Fruit fly (Drosophila melanogaster) whole organism: ENCODE results near the gene CG13884.

Experiments
- CG8478 ChIP-seq: fragments of >200 bp; optimal IDR thresholded peaks from 2 replicates; lab custom pipeline; 2018; ENCODE audit warnings: inconsistent platforms
- Dll ChIP-seq: fragments of >200 bp; optimal IDR thresholded peaks from 2 replicates; lab custom pipeline; 2017
- EcR ChIP-seq, 2 experiments: fragments of >200 bp; optimal IDR thresholded peaks; 2 replicates each; lab custom pipeline; 2017; ENCODE audit warnings: missing biosample characterization in 2 of 2, missing genetic modification characterization in 2 of 2, missing genetic modification reagents in 2 of 2
- pan ChIP-seq: fragments of >200 bp; optimal IDR thresholded peaks from 2 replicates; lab custom pipeline; 2017
- psq ChIP-seq: fragments of >200 bp; optimal IDR thresholded peaks from 2 replicates; lab custom pipeline; 2017
- usp ChIP-seq: fragments of >200 bp; optimal IDR thresholded peaks from 2 replicates; lab custom pipeline; 2017; ENCODE audit warnings: missing biosample characterization, missing genetic modification characterization, mixed read lengths

The CG13884 gene

DNA sequence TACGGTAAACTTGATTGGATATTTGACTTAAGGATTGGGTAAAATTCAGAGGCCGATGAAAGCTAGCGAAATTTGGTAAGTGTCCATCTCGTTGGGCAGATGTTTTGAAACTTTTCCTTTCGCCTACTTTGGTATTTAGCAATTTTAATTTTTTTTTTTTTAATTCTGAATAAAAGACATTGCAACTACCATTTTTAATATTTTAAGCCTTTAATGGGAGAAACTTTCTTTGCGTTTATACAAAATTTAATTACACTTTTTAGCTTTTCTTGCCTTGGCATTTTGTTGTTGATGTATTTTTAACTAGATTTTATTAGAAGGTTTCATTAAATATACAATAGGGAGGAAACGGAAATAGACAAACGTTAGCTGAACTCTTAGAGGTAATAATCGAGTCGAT lies at the start of gene CG13884:
TSS of gene CG13884 (minus strand) at position 101 of the 400 bp plus-strand sequence.
- TF ChIP-seq psq (lab: Kevin White, UChicago) = no peak
- no peak for TF ChIP-seq usp
- TF ChIP-seq EcR (GFP tag; optimal IDR thresholded peaks at IDR 0.05; lab: Kevin White, UChicago) = no peak
- TF ChIP-seq Dll (lab: Kevin White, UChicago) = no peak
- no peak for TF ChIP-seq pan (lab: Kevin White, UChicago)
- TF ChIP-seq CG8478 (lab: Kevin White, UChicago) = no peak

dm6 chr3L:409791-410190 lies 43.6 kb upstream of the CG13884 start:
- no peak for TF ChIP-seq CG8478 (lab: Kevin White, UChicago)
- TF ChIP-seq psq (lab: Kevin White, UChicago) = no peak
- no peak for TF ChIP-seq pan (lab: Kevin White, UChicago)
- TF ChIP-seq EcR (GFP tag; optimal IDR thresholded peaks at IDR 0.05; lab: Kevin White, UChicago) = no peak
- no peak for TF ChIP-seq usp
- no peak for TF ChIP-seq Dll (lab: Kevin White, UChicago)

DNA sequence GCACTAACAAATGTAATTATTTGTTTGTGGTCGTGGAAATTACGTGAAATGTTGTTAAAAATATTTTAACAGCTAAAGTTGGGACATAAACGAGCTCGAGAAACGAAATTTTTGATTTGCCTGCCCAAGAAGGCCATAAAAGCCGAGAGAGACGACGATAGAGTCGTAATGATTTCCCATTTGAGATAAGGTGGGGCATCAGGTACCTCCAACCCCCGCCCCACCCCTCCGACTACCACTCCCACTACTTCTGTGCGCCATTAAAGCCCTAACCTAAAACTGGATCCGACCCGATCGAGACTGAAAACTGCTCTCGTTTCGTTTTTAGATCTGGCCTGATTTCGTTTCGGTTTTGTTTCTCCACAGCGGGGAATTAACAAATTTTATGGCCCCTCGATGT lies 34.0 kb upstream of the CG13884 start:
- no peak for TF ChIP-seq usp
- TF ChIP-seq EcR (GFP tag; optimal IDR thresholded peaks at IDR 0.05; lab: Kevin White, UChicago) = no peak
- no peak for TF ChIP-seq psq (lab: Kevin White, UChicago)
- TF ChIP-seq CG8478 (lab: Kevin White, UChicago) = no peak
- no peak for TF ChIP-seq pan (lab: Kevin White, UChicago)
- no peak for TF ChIP-seq Dll (lab: Kevin White, UChicago)

dm6 chr3L:395192-395591 lies 29.0 kb upstream of the CG13884 start:
- TF ChIP-seq pan (lab: Kevin White, UChicago) (no peak), usp (no peak), CG8478 (lab: Kevin White, UChicago) (no peak), Dll (lab: Kevin White, UChicago) (no peak), psq (lab: Kevin White, UChicago) (no peak), EcR (GFP tag; optimal IDR thresholded peaks at IDR 0.05; lab: Kevin White, UChicago) (no peak)

- TF ChIP-seq usp = no peak
- no peak for TF ChIP-seq Dll (lab: Kevin White, UChicago)
- TF ChIP-seq psq (lab: Kevin White, UChicago) = no peak
Measured at dm6 chr3L:392622-393159, 26.5 kb upstream of the CG13884 start, which contains the start of gene trh. TSS of gene trh (minus strand) at chr3L:392633.

DNA sequence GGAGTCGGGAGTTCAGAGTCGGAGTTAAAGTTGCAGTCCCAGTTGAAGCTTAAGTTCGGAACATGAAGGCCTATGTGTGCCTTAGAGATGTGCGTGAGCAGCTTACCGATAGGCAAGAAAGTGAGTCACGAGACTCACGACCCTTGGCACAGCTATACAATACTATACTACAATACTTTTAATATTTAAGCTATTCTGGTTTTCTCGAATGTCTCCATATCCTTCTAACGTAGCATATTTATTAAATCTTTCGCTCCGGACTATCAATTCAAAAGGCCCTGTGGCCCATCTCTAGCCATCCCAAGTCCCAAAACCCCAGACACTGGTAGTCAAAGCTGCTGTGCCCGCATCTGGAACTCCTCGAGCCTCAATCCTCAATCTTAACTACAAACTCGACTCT lies 24.0 kb upstream of the CG13884 start:
- TF ChIP-seq EcR (GFP tag; optimal IDR thresholded peaks at IDR 0.05; lab: Kevin White, UChicago) (no peak), CG8478 (lab: Kevin White, UChicago) (no peak)

DNA sequence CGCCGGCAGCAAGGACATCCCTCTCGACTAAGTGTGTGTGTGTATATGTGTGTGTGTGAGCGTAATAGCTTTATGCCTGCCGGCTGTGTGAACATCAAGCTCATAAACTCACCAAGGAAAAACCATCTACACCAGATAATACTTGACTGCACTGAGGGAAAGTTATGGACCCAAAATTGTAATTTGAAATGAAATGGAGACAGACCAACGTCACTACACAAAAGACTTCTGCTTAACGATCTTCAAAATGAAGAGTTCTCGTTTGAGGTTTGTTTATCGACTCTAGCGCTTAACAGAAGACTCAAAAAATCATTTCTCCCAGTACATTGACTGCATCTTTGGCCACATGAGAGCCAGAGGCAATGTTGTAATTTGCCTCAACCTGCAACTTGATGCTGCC lies 21.9 kb upstream of the CG13884 start:
- no peak for TF ChIP-seq CG8478 (lab: Kevin White, UChicago)
- no peak for TF ChIP-seq pan (lab: Kevin White, UChicago)
- no peak for TF ChIP-seq usp
- TF ChIP-seq Dll (lab: Kevin White, UChicago) = no peak
- TF ChIP-seq EcR (GFP tag; optimal IDR thresholded peaks at IDR 0.05; lab: Kevin White, UChicago) = no peak
- TF ChIP-seq psq (lab: Kevin White, UChicago) = no peak

DNA sequence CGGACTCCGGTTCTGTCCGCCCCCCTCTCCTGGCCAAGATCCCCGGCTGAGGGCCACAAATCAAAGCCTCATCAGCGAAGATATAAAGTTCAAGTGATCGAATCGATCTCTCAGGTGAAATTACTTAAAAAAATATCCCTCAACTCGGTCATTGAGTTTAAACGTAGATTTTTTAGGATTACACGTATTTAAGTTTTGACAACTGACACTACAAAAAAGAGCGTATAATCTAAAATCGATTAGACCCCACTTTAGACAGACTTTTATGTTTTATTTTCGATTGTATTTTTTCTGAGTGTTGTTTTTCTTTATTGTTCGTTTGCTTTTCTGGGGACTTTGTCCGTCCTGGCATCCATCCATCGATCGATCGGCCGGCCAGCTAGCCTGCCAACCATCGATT lies 18.9 kb upstream of the CG13884 start:
- TF ChIP-seq usp (no peak), CG8478 (lab: Kevin White, UChicago) (no peak), pan (lab: Kevin White, UChicago) (no peak), Dll (lab: Kevin White, UChicago) (no peak), EcR (GFP tag; optimal IDR thresholded peaks at IDR 0.05; lab: Kevin White, UChicago) (no peak), psq (lab: Kevin White, UChicago) (no peak)

DNA sequence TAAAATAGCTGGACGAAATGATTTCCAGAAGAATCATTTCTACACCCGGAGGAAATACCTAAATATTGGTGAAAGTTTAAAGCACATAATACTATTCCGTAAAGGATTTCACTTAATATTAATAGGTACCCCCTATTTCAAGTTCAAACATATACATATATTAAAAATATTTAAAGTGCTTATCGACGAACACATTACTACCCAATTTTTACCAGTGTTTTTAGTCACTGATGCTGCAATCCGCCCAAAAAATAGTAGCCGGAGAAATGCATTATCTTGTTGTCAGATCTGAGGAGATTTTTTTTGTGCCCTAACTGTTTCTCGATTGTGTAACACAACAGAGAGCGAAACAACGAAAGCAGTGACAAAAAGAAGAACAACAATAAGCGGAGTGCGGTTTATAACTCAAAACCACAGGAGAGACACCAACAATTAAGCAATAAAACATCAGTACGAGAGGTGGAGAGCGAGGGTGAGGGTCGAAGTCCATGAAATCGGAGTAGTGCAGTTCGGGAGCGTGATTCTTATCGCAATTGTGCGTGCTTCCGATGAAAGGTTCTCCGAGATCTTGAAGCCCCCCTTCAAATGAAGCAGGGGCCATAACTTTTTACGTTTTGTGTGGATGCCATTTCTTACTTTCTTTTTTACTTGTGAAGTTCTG lies 14.8 kb upstream of the CG13884 start:
- no peak for TF ChIP-seq CG8478 (lab: Kevin White, UChicago)
- no peak for TF ChIP-seq psq (lab: Kevin White, UChicago)
- no peak for TF ChIP-seq pan (lab: Kevin White, UChicago)
- TF ChIP-seq EcR (GFP tag; optimal IDR thresholded peaks at IDR 0.05; lab: Kevin White, UChicago) = no peak
- no peak for TF ChIP-seq Dll (lab: Kevin White, UChicago)
- TF ChIP-seq usp = no peak

- TF ChIP-seq psq (lab: Kevin White, UChicago) (no peak), usp (no peak), Dll (lab: Kevin White, UChicago) (no peak), CG8478 (lab: Kevin White, UChicago) (no peak), EcR (GFP tag; optimal IDR thresholded peaks at IDR 0.05; lab: Kevin White, UChicago) (no peak), pan (lab: Kevin White, UChicago) (no peak)
Measured at dm6 chr3L:378906-379305, 12.7 kb upstream of the CG13884 start.

DNA sequence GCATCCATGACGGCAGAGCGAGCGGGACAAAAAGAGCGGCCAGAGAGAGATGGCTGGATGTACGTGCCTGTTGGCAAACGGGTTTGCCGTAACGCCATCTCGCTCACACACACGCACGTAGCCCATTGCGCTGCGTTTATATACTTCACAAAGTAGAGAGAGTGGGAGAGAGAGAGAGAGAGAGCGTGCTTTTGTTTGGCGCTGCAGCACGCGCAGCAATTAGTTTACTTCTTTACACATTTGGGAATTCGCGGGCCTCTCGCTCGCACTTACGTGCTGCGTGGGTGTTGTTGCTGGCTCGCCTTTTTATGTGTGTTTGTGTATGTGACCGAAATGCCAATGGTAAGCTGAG lies 11.8 kb upstream of the CG13884 start:
- TF ChIP-seq Dll (lab: Kevin White, UChicago) (peak; percentile 55), EcR (GFP tag; optimal IDR thresholded peaks at IDR 0.05; lab: Kevin White, UChicago) (no peak), pan (lab: Kevin White, UChicago) (no peak), psq (lab: Kevin White, UChicago) (no peak), CG8478 (lab: Kevin White, UChicago) (peak; percentile 100), usp (no peak)
